Worm (Caenorhabditis elegans) whole organism, L1 larva: ENCODE results near the gene flp-8.

ENCODE experiments used
- ama-1 ChIP-seq: fragments of 150-350 bp; optimal IDR thresholded peaks from 2 replicates; lab custom pipeline; 2014
- elt-2 ChIP-seq: sonication (generic microtip); optimal IDR thresholded peaks from 2 replicates; lab custom pipeline; 2016; ENCODE audit warnings: missing genetic modification characterization, mild to moderate bottlenecking, inconsistent platforms, missing compliant biosample characterization, missing genetic modification reagents
- jun-1 ChIP-seq: fragments of 150-350 bp; optimal IDR thresholded peaks from 2 replicates; lab custom pipeline; 2014; ENCODE audit warnings: missing biosample characterization, missing genetic modification reagents, missing genetic modification characterization
- mef-2 ChIP-seq: fragments of 150-350 bp; optimal IDR thresholded peaks from 2 replicates; lab custom pipeline; 2014; ENCODE audit warnings: missing biosample characterization, missing genetic modification characterization
- mep-1 ChIP-seq: fragments of 150-350 bp; optimal IDR thresholded peaks from 2 replicates; lab custom pipeline; 2014; ENCODE audit warnings: missing biosample characterization, missing genetic modification characterization
- pqm-1 ChIP-seq: sonication (generic microtip); optimal IDR thresholded peaks from 3 replicates; lab custom pipeline; 2017; ENCODE audit warnings: missing biosample characterization, missing genetic modification characterization
- unc-86 ChIP-seq: sonication (generic microtip); optimal IDR thresholded peaks from 2 replicates; lab custom pipeline; 2016; ENCODE audit warnings: missing genetic modification characterization, missing compliant biosample characterization

ce11 chrX:14918538-14918937 lies 37.3 kb downstream of the flp-8 start, which contains the start of gene npr-40:
- TF ChIP-seq pqm-1 (tag; lab: Kevin White, UChicago) (no peak), elt-2 (tag; lab: Kevin White, UChicago) (no peak), ama-1 (lab: Kevin White, UChicago) (no peak), jun-1 (no peak), mef-2 (tag; lab: Kevin White, UChicago) (no peak), mep-1 (tag; lab: Kevin White, UChicago) (no peak), unc-86 (tag; lab: Kevin White, UChicago) (no peak)
